Worm (Caenorhabditis elegans) whole organism, L3 larva: ENCODE measurements around the gene gcy-22.
A peak's percentile ranks its signal among the peaks of the same experiment; 100 is the strongest.

ENCODE experiments used
- R02D3.7 ChIP-seq: fragments of 150-350 bp; optimal IDR thresholded peaks from 2 replicates; lab custom pipeline; 2014; ENCODE audit warnings: missing biosample characterization, missing genetic modification characterization
- aly-2 ChIP-seq: fragments of 150-350 bp; optimal IDR thresholded peaks from 2 replicates; lab custom pipeline; 2014; ENCODE audit warnings: missing biosample characterization, missing genetic modification characterization
- egl-27 ChIP-seq: sonication (generic microtip); optimal IDR thresholded peaks from 4 replicates; lab custom pipeline; 2017; ENCODE audit warnings: missing biosample characterization, missing genetic modification reagents, missing genetic modification characterization
- lin-15B ChIP-seq: fragments of 150-350 bp; optimal IDR thresholded peaks from 2 replicates; lab custom pipeline; 2014; ENCODE audit warnings: missing biosample characterization, missing genetic modification characterization
- lin-39 ChIP-seq: fragments of 150-350 bp; optimal IDR thresholded peaks from 2 replicates; lab custom pipeline; 2018; ENCODE audit warnings: missing biosample characterization, missing genetic modification reagents, missing genetic modification characterization
- nhr-237 ChIP-seq: fragments of 150-350 bp; optimal IDR thresholded peaks from 2 replicates; lab custom pipeline; 2014; ENCODE audit warnings: missing biosample characterization, missing genetic modification characterization
- nhr-25 ChIP-seq: sonication (generic microtip); optimal IDR thresholded peaks from 2 replicates; lab custom pipeline; 2017; ENCODE audit warnings: missing biosample characterization, missing genetic modification characterization
- nhr-28 ChIP-seq: fragments of 150-350 bp; optimal IDR thresholded peaks from 2 replicates; lab custom pipeline; 2014; ENCODE audit warnings: missing biosample characterization, missing genetic modification characterization
- nhr-76 ChIP-seq: fragments of 150-350 bp; sonication (generic microtip); optimal IDR thresholded peaks from 5 replicates; lab custom pipeline; 2014; ENCODE audit warnings: missing biosample characterization, missing genetic modification characterization
- pha-4 ChIP-seq: fragments of 150-350 bp; optimal IDR thresholded peaks from 2 replicates; lab custom pipeline; 2014; ENCODE audit warnings: missing biosample characterization, missing genetic modification reagents, missing genetic modification characterization
- sea-2 ChIP-seq: fragments of 150-350 bp; sonication (generic microtip); optimal IDR thresholded peaks from 4 replicates; lab custom pipeline; 2014; ENCODE audit warnings: missing biosample characterization, missing genetic modification reagents, missing genetic modification characterization
- unc-39 ChIP-seq: sonication (generic microtip); optimal IDR thresholded peaks from 4 replicates; lab custom pipeline; 2017; ENCODE audit warnings: missing biosample characterization, missing genetic modification characterization
- ztf-11 ChIP-seq: fragments of 150-350 bp; optimal IDR thresholded peaks from 2 replicates; lab custom pipeline; 2014; ENCODE audit warnings: missing biosample characterization, missing genetic modification characterization
- ztf-4 ChIP-seq: fragments of 150-350 bp; optimal IDR thresholded peaks from 2 replicates; lab custom pipeline; 2014; ENCODE audit warnings: missing biosample characterization, missing genetic modification characterization

DNA sequence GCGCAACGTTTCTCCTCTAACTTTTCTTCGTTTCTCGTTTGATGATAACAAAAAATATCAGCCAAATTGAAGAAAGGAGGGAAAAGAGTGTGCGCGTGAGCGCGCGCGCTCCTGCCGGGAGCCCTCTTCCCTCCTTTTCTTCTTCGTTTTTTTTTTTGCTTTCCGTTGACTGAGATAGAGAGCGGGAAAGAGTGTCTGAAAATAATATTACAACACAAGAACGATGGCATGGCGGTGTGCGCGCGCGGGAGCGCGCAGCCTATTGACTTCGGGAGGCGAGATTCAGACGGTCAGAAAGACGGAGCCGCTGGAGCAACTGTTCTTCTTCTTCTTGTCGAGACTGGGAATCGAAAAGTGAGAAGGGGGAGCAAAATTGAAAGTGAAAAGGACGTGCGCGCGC lies 31.1 kb downstream of the gcy-22 start:
- no peak for TF ChIP-seq ztf-4 (tag; lab: Kevin White, UChicago)
- no peak for TF ChIP-seq nhr-28 (tag; lab: Kevin White, UChicago)
- no peak for TF ChIP-seq unc-39 (tag; lab: Kevin White, UChicago)
- TF ChIP-seq nhr-237 (tag; lab: Kevin White, UChicago): no peak
- no peak for TF ChIP-seq sea-2 (GFP tag; lab: Kevin White, UChicago)
- TF ChIP-seq lin-15B (tag; lab: Kevin White, UChicago): no peak
- no peak for TF ChIP-seq nhr-25 (tag; lab: Kevin White, UChicago)
- TF ChIP-seq ztf-11: no peak
- TF ChIP-seq R02D3.7 (tag; lab: Kevin White, UChicago): no peak
- TF ChIP-seq aly-2 (tag; lab: Kevin White, UChicago): no peak
- no peak for TF ChIP-seq nhr-76 (tag; lab: Kevin White, UChicago)
- TF ChIP-seq egl-27 (tag; lab: Kevin White, UChicago): no peak
- no peak for TF ChIP-seq pha-4 (tag; lab: Kevin White, UChicago)
- peak; percentile 45 for TF ChIP-seq lin-39 (tag; lab: Kevin White, UChicago)
